Fruit fly (Drosophila melanogaster) whole organism, embryonic: Measurements from ENCODE around the gene yl.

Source experiments
- CG11456 ChIP-seq: fragments of 200-800 bp; sonication (Bioruptor generic); IDR thresholded peaks from 3 replicates; pipeline ENCODE4 v1.3.6; 2022; ENCODE audit warnings: missing biosample characterization, missing genetic modification characterization
- CG18599 ChIP-seq: fragments of 200-800 bp; sonication (Bioruptor generic); optimal IDR thresholded peaks from 3 replicates; lab custom pipeline; 2017; ENCODE audit warnings: missing biosample characterization, missing genetic modification characterization, mild to moderate bottlenecking, moderate library complexity, missing genetic modification reagents
- CG18764 ChIP-seq: fragments of 200-800 bp; sonication (Bioruptor generic); optimal IDR thresholded peaks from 3 replicates; lab custom pipeline; 2016; ENCODE audit warnings: missing biosample characterization, missing genetic modification characterization
- CG3407 ChIP-seq: fragments of 200-800 bp; sonication (Bioruptor generic); optimal IDR thresholded peaks from 2 replicates; lab custom pipeline; 2018; ENCODE audit warnings: missing biosample characterization, mild to moderate bottlenecking, missing genetic modification characterization
- CG4820 ChIP-seq: fragments of 200-800 bp; sonication (Bioruptor generic); optimal IDR thresholded peaks from 3 replicates; lab custom pipeline; 2016; ENCODE audit warnings: missing biosample characterization, missing genetic modification characterization
- CG7987 ChIP-seq: fragments of 200-800 bp; sonication (Bioruptor generic); optimal IDR thresholded peaks from 2 replicates; lab custom pipeline; 2018; ENCODE audit warnings: missing biosample characterization, mild to moderate bottlenecking, missing genetic modification characterization, moderate library complexity
- CG8924 ChIP-seq: fragments of 200-800 bp; optimal IDR thresholded peaks from 3 replicates; lab custom pipeline; 2019; ENCODE audit warnings: missing biosample characterization, mild to moderate bottlenecking, missing genetic modification characterization, moderate library complexity
- CG9817 ChIP-seq: fragments of 200-800 bp; sonication (Bioruptor generic); optimal IDR thresholded peaks from 2 replicates; lab custom pipeline; 2018; ENCODE audit warnings: missing biosample characterization, mild to moderate bottlenecking, missing genetic modification characterization, moderate library complexity
- Side ChIP-seq: fragments of 200-800 bp; sonication (Bioruptor generic); optimal IDR thresholded peaks from 2 replicates; lab custom pipeline; 2016; ENCODE audit warnings: missing biosample characterization, missing genetic modification characterization
- Sin3A ChIP-seq: fragments of >200 bp; optimal IDR thresholded peaks from 2 replicates; lab custom pipeline; 2018
- bsh ChIP-seq, 2 experiments: fragments of 200-800 bp; sonication (Bioruptor generic); optimal IDR thresholded peaks; 2 replicates each; lab custom pipeline; 2017 to 2018; ENCODE audit warnings: mild to moderate bottlenecking in 2 of 2, missing biosample characterization in 2 of 2, missing genetic modification characterization in 2 of 2, moderate library complexity in 1 of 2
- onecut ChIP-seq: fragments of 200-800 bp; sonication (Bioruptor generic); IDR thresholded peaks from 2 replicates; pipeline ENCODE4 v1.3.6; 2022; ENCODE audit warnings: missing biosample characterization, missing genetic modification characterization
- trh ChIP-seq: fragments of 200-800 bp; sonication (Bioruptor generic); optimal IDR thresholded peaks from 2 replicates; lab custom pipeline; 2016; ENCODE audit warnings: missing biosample characterization, missing genetic modification characterization
- zen ChIP-seq: fragments of 200-800 bp; sonication (Bioruptor generic); optimal IDR thresholded peaks from 3 replicates; lab custom pipeline; 2018; ENCODE audit warnings: missing biosample characterization, mild to moderate bottlenecking, missing genetic modification characterization, moderate library complexity

DNA sequence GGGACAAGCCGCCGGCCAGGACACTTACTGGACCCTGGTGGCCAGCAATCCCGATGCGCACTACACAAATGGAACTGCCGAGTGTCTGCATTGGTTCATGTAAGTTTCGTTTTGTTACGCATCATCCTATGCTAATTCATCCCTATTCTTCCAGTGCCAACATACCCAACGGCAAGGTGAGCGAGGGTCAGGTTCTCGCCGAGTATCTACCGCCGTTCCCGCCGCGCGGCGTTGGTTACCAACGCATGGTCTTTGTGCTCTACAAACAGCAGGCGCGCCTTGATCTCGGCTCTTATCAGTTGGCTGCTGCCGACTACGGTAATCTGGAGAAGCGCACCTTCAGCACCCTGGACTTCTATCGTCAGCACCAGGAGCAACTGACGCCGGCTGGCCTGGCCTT, 34.0 kb downstream of the yl start:
- no peak for TF ChIP-seq CG7987 (GFP tag; lab: Kevin White, UChicago)
- TF ChIP-seq CG18599, result no peak
- no peak for TF ChIP-seq trh
- no peak for TF ChIP-seq bsh (GFP tag; optimal IDR thresholded peaks at IDR 0.05; lab: Kevin White, UChicago)
- TF ChIP-seq Side (GFP tag; lab: Kevin White, UChicago), result no peak
- no peak for TF ChIP-seq CG18764 (GFP tag; lab: Kevin White, UChicago)
- TF ChIP-seq CG9817 (tag; lab: Kevin White, UChicago), result no peak
- TF ChIP-seq CG8924 (tag; lab: Kevin White, UChicago), result no peak
- no peak for TF ChIP-seq CG4820 (GFP tag; lab: Kevin White, UChicago)
- no peak for TF ChIP-seq Sin3A (lab: Kevin White, UChicago)
- TF ChIP-seq CG3407, result no peak
- no peak for TF ChIP-seq zen (tag; lab: Kevin White, UChicago)
- TF ChIP-seq onecut (GFP tag; lab: Robert Waterston, UW), result no peak
- TF ChIP-seq CG11456 (GFP tag; lab: Robert Waterston, UW), result no peak
